Worm (Caenorhabditis elegans): ENCODE results near the gene C04A11.1.

Gene C04A11.1

DNA sequence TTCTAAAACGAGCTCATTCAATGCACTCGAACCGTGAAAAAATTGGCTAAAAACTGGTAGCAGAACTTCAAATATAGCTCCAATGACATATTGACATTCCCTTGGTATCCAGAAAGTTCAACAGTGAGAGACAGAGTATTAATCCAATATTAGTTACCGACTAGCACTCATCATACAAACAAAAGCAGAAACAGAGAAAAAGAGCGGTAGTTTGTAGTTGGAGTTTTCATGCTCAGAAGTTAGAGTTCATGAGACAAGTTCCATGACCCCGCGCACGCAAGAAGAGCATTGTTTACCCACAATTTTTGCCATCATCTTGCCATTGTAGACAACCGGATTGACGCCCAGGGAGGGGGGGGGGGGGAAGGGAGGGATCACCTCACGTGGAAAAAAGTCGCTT, 6.0 kb upstream of the C04A11.1 start:
- no peak for TF ChIP-seq F52B5.7 (tag; optimal IDR thresholded peaks at IDR 0.05)
- TF ChIP-seq repo-1 (tag; optimal IDR thresholded peaks at IDR 0.05), result no peak
- TF ChIP-seq ztf-6 (GFP tag; IDR thresholded peaks at IDR 0.05), result no peak
- no peak for TF ChIP-seq chd-7 (tag; optimal IDR thresholded peaks at IDR 0.05)
- TF ChIP-seq dpff-1 (tag; optimal IDR thresholded peaks at IDR 0.05), result no peak
- TF ChIP-seq bed-2 (GFP tag; IDR thresholded peaks at IDR 0.05), result no peak
- TF ChIP-seq mcd-1 (GFP tag; IDR thresholded peaks at IDR 0.05), result no peak
- TF ChIP-seq pha-4 (tag; optimal IDR thresholded peaks at IDR 0.05), result no peak
- no peak for TF ChIP-seq mel-28 (tag; optimal IDR thresholded peaks at IDR 0.05; ENCODE audit: borderline replicate concordance)
- no peak for TF ChIP-seq lsy-27 (tag; optimal IDR thresholded peaks at IDR 0.05; ENCODE audit: borderline replicate concordance, insufficient read depth)
- no peak for TF ChIP-seq attf-3 (GFP tag; conservative IDR thresholded peaks at IDR 0.05)
- TF ChIP-seq Y95B8A.8 (GFP tag; IDR thresholded peaks at IDR 0.05), result no peak
- TF ChIP-seq F10E7.11 (tag; optimal IDR thresholded peaks at IDR 0.05), result no peak
- no peak for TF ChIP-seq K11D2.4 (GFP tag; IDR thresholded peaks at IDR 0.05)

DNA sequence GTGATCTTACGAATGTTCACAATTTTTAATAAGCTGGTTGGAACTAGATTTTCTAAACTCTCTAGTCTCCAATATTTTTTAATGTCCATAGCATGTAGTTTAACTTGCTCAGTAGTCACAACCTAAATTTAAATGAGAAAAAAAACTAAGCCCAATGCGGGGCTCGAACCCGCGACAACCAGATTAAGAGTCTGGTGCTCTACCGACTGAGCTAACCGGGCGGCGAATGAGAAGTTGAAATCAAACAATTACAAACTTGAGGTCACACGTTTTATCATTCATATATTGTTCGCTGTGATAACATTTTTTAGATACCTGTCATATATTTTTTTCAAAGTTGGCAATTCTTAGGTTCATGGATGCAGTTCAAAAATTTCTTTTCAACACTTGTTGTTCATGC, 4.5 kb upstream of the C04A11.1 start:
- TF ChIP-seq B0019.2 (GFP tag; conservative IDR thresholded peaks at IDR 0.05) (no peak), snpc-3.4 (tag; optimal IDR thresholded peaks at IDR 0.05) (no peak), rpc-1 (optimal IDR thresholded peaks at IDR 0.05) (peak; percentile 68), rpc-1 (tag; optimal IDR thresholded peaks at IDR 0.05) (peak; percentile 85), sdz-38 (tag; optimal IDR thresholded peaks at IDR 0.05) (no peak), C06A6.2 (GFP tag; conservative IDR thresholded peaks at IDR 0.05) (no peak), F49E8.2 (tag; optimal IDR thresholded peaks at IDR 0.05; ENCODE audit: insufficient read depth) (peak; percentile 9), hmg-1.2 (GFP tag; IDR thresholded peaks at IDR 0.05) (peak; percentile 60), ceh-91 (GFP tag; IDR thresholded peaks at IDR 0.05) (no peak), tlf-1 (GFP tag; optimal IDR thresholded peaks at IDR 0.05) (no peak), ztf-18 (tag; optimal IDR thresholded peaks at IDR 0.05) (peak; percentile 13), pha-4 (tag; optimal IDR thresholded peaks at IDR 0.05) (no peak), die-1 (tag; optimal IDR thresholded peaks at IDR 0.05) (peak; percentile 56), aptf-2 (GFP tag; conservative IDR thresholded peaks at IDR 0.05) (no peak), Y56A3A.18 (GFP tag; IDR thresholded peaks at IDR 0.05) (no peak), gei-17 (GFP tag; optimal IDR thresholded peaks at IDR 0.05) (no peak), snpc-1.3 (tag; optimal IDR thresholded peaks at IDR 0.05; ENCODE audit: insufficient read depth) (peak; percentile 37), snpc-4 (GFP tag; optimal IDR thresholded peaks at IDR 0.05) (no peak), snpc-4 (tag; optimal IDR thresholded peaks at IDR 0.05) (peak in 2 of 4 experiments; percentile 5 to 69), B0261.1 (tag; optimal IDR thresholded peaks at IDR 0.05) (peak; percentile 78), repo-1 (tag; optimal IDR thresholded peaks at IDR 0.05) (no peak), egl-44 (GFP tag; IDR thresholded peaks at IDR 0.05) (no peak), F57C9.4 (tag; optimal IDR thresholded peaks at IDR 0.05) (no peak), ceh-79 (tag; optimal IDR thresholded peaks at IDR 0.05) (no peak), nhr-80 (tag; optimal IDR thresholded peaks at IDR 0.05) (peak; percentile 5), D2030.7 (GFP tag; IDR thresholded peaks at IDR 0.05) (peak; percentile 29; the same call in 1 of the 2 replicates), hlh-12 (tag; optimal IDR thresholded peaks at IDR 0.05) (peak; percentile 18), ceh-40 (GFP tag; IDR thresholded peaks at IDR 0.05) (no peak), him-1 (tag; optimal IDR thresholded peaks at IDR 0.05) (peak; percentile 55), lsy-27 (tag; optimal IDR thresholded peaks at IDR 0.05; ENCODE audit: borderline replicate concordance, insufficient read depth) (no peak), snpc-1.1 (tag; optimal IDR thresholded peaks at IDR 0.05; ENCODE audit: insufficient read depth) (peak; percentile 40), dox-1 (GFP tag; IDR thresholded peaks at IDR 0.05) (peak; percentile 41; the same call in 1 of the 2 replicates), B0336.3 (GFP tag; IDR thresholded peaks at IDR 0.05) (no peak), hlh-26 (GFP tag; conservative IDR thresholded peaks at IDR 0.05) (no peak), nfya-2 (GFP tag; IDR thresholded peaks at IDR 0.05) (no peak), athp-1 (tag; optimal IDR thresholded peaks at IDR 0.05) (peak; percentile 2), ztf-25 (GFP tag; IDR thresholded peaks at IDR 0.05) (0 out of 2 replicates have a peak, but pooled peaks have one; percentile 39)

Measured in whole organism, young adult.